Worm (Caenorhabditis elegans) whole organism, dauer: Measurements from ENCODE around the gene F28A12.10.

Experiments used
- unc-62 ChIP-seq: sonication (generic microtip); optimal IDR thresholded peaks from 2 replicates; lab custom pipeline; 2017; ENCODE audit warnings: missing biosample characterization, missing genetic modification reagents, missing genetic modification characterization

F28A12.10 gene

ce11 chrV:8637666-8638271, at the start of gene F28A12.10, which contains the start of gene acd-4:
Gene F28A12.10 (minus strand): TSS chrV:8637766.
Gene acd-4 (plus strand): TSS chrV:8638221.
- no peak for TF ChIP-seq unc-62 (GFP tag; lab: Kevin White, UChicago)

- TF ChIP-seq unc-62 (GFP tag; lab: Kevin White, UChicago) = no peak
Measured at ce11 chrV:8686764-8687163, 49.2 kb upstream of the F28A12.10 start, which contains the start of gene ZC190.7. Gene ZC190.7 (minus strand): TSS chrV:8686864.

DNA sequence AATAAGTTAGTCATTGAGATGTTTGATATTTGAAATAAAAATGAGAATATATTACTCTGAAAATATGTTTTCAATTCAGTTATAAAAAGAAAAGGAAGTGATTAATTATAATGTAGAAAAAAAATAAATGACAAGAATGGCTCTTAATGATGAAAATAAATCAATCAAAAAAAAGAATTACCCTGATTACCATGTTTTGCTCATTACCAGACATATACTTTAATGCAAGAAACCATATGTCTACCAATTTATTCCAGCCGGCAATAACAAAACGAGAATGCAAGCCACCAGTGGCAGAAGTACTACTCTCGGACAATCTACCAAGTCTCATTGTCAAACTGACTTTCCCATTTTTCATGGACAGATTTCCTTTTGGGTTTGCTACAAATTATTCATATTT, 46.2 kb upstream of the F28A12.10 start:
- TF ChIP-seq unc-62 (GFP tag; lab: Kevin White, UChicago) = no peak

- no peak for TF ChIP-seq unc-62 (GFP tag; lab: Kevin White, UChicago)
Measured at ce11 chrV:8682719-8683118, 45.2 kb upstream of the F28A12.10 start, which contains the start of gene cln-3.3. Gene cln-3.3 (plus strand): TSS chrV:8683052.

DNA sequence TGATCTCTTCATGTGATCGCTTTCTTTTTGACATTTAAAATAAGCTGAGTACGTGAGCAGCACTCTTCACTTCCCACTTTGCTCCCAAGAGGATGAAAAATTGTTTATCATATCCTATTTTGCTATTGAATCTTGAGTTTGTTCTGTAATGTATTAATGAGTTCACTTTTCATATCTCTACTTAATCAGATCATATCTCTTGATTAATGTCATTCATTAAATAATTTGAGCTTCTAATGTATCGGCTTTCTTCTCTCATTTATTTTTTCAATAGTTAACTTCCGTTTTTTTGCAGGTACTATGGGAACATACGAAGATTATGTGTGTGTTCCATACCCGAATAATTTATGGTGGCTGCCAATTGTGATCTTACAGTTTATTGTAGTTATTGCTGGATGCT, 43.5 kb upstream of the F28A12.10 start, which contains the start of gene ZC190.2:
TSS of gene ZC190.2 (plus strand) at position 301 of the 400 bp plus-strand sequence.
- TF ChIP-seq unc-62 (GFP tag; lab: Kevin White, UChicago) = no peak

ce11 chrV:8677193-8677592, 39.6 kb upstream of the F28A12.10 start, which contains the start of gene ZC190.6:
Gene ZC190.6 (minus strand): TSS chrV:8677293.
- TF ChIP-seq unc-62 (GFP tag; lab: Kevin White, UChicago) = no peak

ce11 chrV:8673498-8673897, 35.9 kb upstream of the F28A12.10 start, which contains the start of gene ZC190.5:
Gene ZC190.5 (minus strand): TSS chrV:8673598.
- no peak for TF ChIP-seq unc-62 (GFP tag; lab: Kevin White, UChicago)

DNA sequence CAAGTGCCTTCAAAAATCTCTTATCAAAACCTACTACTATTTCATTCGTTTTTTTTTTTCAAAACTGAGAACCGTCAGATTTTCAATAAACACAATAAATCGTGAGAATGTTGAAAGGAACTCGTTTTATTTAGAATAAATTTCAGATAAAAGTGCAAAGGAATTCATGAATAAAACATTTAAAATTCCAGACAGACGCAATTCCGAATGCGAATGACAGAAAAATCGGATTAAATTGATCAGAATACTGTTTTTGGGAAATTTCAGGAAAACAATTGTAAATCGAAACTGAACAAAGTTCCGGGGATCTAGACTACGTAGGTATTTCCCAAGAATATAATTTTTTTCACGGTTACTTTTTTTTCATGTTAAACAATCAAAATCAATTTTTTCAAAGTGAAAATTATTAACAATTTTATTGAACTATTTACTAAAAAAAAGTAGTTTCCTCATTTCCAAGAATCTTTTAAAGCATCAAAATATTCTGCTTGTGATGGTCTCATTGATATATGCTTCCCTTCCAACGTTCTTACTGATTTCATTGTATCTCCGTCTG, 34.1 kb upstream of the F28A12.10 start:
- no peak for TF ChIP-seq unc-62 (GFP tag; lab: Kevin White, UChicago)

ce11 chrV:8670759-8671158, 33.2 kb upstream of the F28A12.10 start:
- TF ChIP-seq unc-62 (GFP tag; lab: Kevin White, UChicago) = no peak

DNA sequence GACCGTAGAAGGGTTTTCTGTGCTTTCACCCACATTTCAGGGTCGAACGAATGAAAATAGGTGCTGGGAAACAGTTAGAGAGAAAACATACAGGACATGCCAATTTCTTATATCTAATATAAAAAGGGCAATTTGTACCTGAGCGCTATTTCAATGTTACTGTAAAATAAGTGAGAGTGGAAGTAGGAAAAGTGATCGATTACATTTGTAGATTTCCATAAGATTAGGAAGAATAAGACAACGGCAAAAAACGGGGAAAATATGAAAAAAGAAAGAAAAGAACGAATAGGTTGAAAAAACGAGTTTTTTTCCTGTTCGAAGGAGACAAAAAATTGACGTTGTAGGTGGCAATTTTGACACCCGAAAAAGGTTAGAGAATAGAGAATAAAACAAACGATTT, 30.7 kb upstream of the F28A12.10 start:
- TF ChIP-seq unc-62 (GFP tag; lab: Kevin White, UChicago) = no peak

DNA sequence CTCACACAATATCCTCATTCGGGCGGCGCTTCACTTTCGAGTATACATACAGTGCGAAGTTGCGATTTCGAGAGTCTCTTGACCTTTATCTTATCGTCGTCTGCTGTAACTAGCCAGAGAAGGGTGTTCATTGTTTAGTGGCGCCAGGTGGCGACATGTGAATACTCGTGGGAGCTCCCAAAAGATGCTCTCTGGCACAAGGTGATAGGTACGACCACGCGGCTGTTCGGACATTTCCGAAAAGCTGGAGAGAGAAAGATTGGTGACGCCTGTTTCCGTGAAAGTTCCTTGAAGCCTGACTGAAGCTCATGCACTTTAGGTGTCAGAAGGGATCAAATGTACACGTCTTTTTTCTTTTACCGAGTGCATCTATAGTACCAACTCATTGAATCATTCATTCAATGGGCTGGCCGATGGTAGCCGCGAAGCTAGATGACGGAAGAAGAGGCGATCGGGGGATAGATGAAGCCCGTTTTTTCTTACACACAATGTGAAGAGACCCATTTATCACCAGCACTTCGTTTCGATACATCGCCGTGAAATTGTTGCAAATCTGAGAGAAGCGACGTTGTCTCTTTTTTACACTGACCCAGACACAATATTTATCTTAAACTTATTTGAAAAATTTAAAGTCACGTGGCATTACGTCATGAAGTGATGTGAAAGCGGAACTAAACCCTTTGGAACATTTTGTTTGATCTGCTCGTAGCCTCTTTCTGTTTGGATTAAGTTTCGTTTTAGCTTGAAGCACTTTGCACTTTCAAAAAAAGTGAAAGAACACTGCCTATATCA, 29.9 kb upstream of the F28A12.10 start:
- TF ChIP-seq unc-62 (GFP tag; lab: Kevin White, UChicago) = no peak

ce11 chrV:8665765-8666164, 28.2 kb upstream of the F28A12.10 start, which contains the start of gene ZC190.4:
Gene ZC190.4 (plus strand): TSS chrV:8666065.
- TF ChIP-seq unc-62 (GFP tag; lab: Kevin White, UChicago) = no peak

DNA sequence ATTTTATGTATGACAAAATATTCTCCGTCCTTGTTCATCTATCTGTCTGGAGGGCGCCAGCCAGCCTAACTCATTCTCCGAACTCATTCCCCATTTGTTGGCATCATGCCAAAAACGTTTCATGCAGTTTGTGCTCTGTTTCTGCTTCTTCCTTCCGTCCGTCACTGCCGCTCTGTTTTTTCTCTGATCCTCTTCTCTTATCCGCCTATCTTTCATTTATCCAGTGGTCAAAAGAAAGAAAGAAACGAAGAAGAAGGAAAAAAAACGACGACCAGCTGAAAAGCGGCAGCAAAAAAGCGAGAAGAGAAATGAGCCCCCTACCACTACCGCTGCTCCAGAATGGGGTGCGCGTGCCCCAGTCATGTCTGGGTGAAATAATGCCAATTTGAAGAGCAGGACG, 25.5 kb upstream of the F28A12.10 start:
- TF ChIP-seq unc-62 (GFP tag; lab: Kevin White, UChicago) = no peak

ce11 chrV:8662056-8663006, 24.8 kb upstream of the F28A12.10 start:
- TF ChIP-seq unc-62 (GFP tag; lab: Kevin White, UChicago) = no peak
